Fruit fly (Drosophila melanogaster) whole organism, embryonic: ENCODE data around the gene slpr.

Experiments
- BEAF-32 ChIP-seq: fragments of 200-800 bp; sonication (Bioruptor generic); optimal IDR thresholded peaks from 3 replicates; lab custom pipeline; 2017; ENCODE audit warnings: missing biosample characterization, missing genetic modification characterization, mild to moderate bottlenecking, moderate library complexity, missing genetic modification reagents
- CG10267 ChIP-seq: fragments of 200-800 bp; sonication (Bioruptor generic); optimal IDR thresholded peaks from 2 replicates; lab custom pipeline; 2018; ENCODE audit warnings: missing biosample characterization, mild to moderate bottlenecking, missing genetic modification characterization, moderate library complexity
- CG10462 ChIP-seq: fragments of 200-800 bp; sonication (Bioruptor generic); optimal IDR thresholded peaks from 2 replicates; lab custom pipeline; 2016; ENCODE audit warnings: missing biosample characterization, missing genetic modification characterization
- CG11723 ChIP-seq: fragments of 200-800 bp; sonication (Bioruptor generic); optimal IDR thresholded peaks from 2 replicates; lab custom pipeline; 2017; ENCODE audit warnings: missing biosample characterization, mild to moderate bottlenecking, missing genetic modification characterization
- CG12942 ChIP-seq: fragments of 200-800 bp; sonication (Bioruptor generic); optimal IDR thresholded peaks from 3 replicates; lab custom pipeline; 2016; ENCODE audit warnings: missing biosample characterization, missing genetic modification characterization
- CG14050 ChIP-seq: fragments of 200-800 bp; sonication (Bioruptor generic); IDR thresholded peaks from 3 replicates; pipeline ENCODE4 v1.3.6; 2022; ENCODE audit warnings: missing biosample characterization, missing genetic modification characterization
- CG1529 ChIP-seq: fragments of 200-800 bp; sonication (Bioruptor generic); optimal IDR thresholded peaks from 3 replicates; lab custom pipeline; 2018; ENCODE audit warnings: missing biosample characterization, missing genetic modification characterization
- CG2199 ChIP-seq: fragments of 200-800 bp; sonication (Bioruptor generic); IDR thresholded peaks from 3 replicates; pipeline ENCODE4 v1.3.6; 2022; ENCODE audit warnings: missing biosample characterization, missing genetic modification characterization
- CG2202 ChIP-seq: fragments of 200-800 bp; sonication (Bioruptor generic); optimal IDR thresholded peaks from 2 replicates; lab custom pipeline; 2018; ENCODE audit warnings: missing biosample characterization, mild to moderate bottlenecking, missing genetic modification characterization
- CG2875 ChIP-seq: fragments of 200-800 bp; sonication (Bioruptor generic); optimal IDR thresholded peaks from 2 replicates; lab custom pipeline; 2017; ENCODE audit warnings: missing biosample characterization, mild to moderate bottlenecking, missing genetic modification characterization, missing genetic modification reagents
- CG31388 ChIP-seq: fragments of 200-800 bp; sonication (Bioruptor generic); optimal IDR thresholded peaks from 2 replicates; lab custom pipeline; 2016; ENCODE audit warnings: missing biosample characterization, missing genetic modification characterization
- CG32767 ChIP-seq: fragments of 200-800 bp; sonication (Bioruptor generic); IDR thresholded peaks from 2 replicates; pipeline ENCODE4 v1.3.6; 2022; ENCODE audit warnings: missing biosample characterization, missing genetic modification characterization
- CG33213 ChIP-seq: fragments of 200-800 bp; sonication (Bioruptor generic); optimal IDR thresholded peaks from 3 replicates; lab custom pipeline; 2016; ENCODE audit warnings: missing biosample characterization, missing genetic modification characterization
- CG34376 ChIP-seq: fragments of 200-800 bp; sonication (Bioruptor generic); optimal IDR thresholded peaks from 2 replicates; lab custom pipeline; 2018; ENCODE audit warnings: missing biosample characterization, mild to moderate bottlenecking, missing genetic modification characterization
- CG3995 ChIP-seq: fragments of 200-800 bp; sonication (Bioruptor generic); optimal IDR thresholded peaks from 3 replicates; lab custom pipeline; 2016; ENCODE audit warnings: missing biosample characterization, missing genetic modification characterization
- CG4617 ChIP-seq: fragments of 200-800 bp; sonication (Bioruptor generic); optimal IDR thresholded peaks from 3 replicates; lab custom pipeline; 2016; ENCODE audit warnings: missing biosample characterization, missing genetic modification characterization, borderline replicate concordance
- CG6175 ChIP-seq: fragments of 200-800 bp; sonication (Bioruptor generic); IDR thresholded peaks from 3 replicates; pipeline ENCODE4 v1.3.6; 2022; ENCODE audit warnings: missing biosample characterization, missing genetic modification characterization
- CG8388 ChIP-seq: fragments of 200-800 bp; sonication (Bioruptor generic); optimal IDR thresholded peaks from 2 replicates; lab custom pipeline; 2019; ENCODE audit warnings: missing biosample characterization, mild to moderate bottlenecking, missing genetic modification characterization, moderate library complexity
- CG9215 ChIP-seq: fragments of 200-800 bp; sonication (Bioruptor generic); IDR thresholded peaks from 2 replicates; pipeline ENCODE4 v1.3.6; 2022; ENCODE audit warnings: missing biosample characterization, missing genetic modification characterization
- CG9609 ChIP-seq: fragments of 200-800 bp; sonication (Bioruptor generic); optimal IDR thresholded peaks from 3 replicates; lab custom pipeline; 2016; ENCODE audit warnings: missing biosample characterization, missing genetic modification characterization
- CTCF ChIP-seq: fragments of 200-800 bp; sonication (Bioruptor generic); optimal IDR thresholded peaks from 2 replicates; lab custom pipeline; 2017; ENCODE audit warnings: missing biosample characterization, mild to moderate bottlenecking, missing genetic modification characterization, moderate library complexity
- D ChIP-seq, 2 experiments: fragments of 200-800 bp in 1 of 2; fragments of >200 bp in 1 of 2; sonication (Bioruptor generic) in 1 of 2; optimal IDR thresholded peaks; 2 replicates in 1 of 2; 3 replicates in 1 of 2; lab custom pipeline; 2017; ENCODE audit warnings: mild to moderate bottlenecking in 1 of 2, missing biosample characterization in 1 of 2, missing genetic modification characterization in 1 of 2, missing genetic modification reagents in 1 of 2
- Dll ChIP-seq: fragments of 200-800 bp; sonication (Bioruptor generic); IDR thresholded peaks from 4 replicates; pipeline ENCODE4 v1.3.6; 2022; ENCODE audit warnings: missing biosample characterization, missing genetic modification characterization; ENCODE audit not compliant: partially characterized antibody
- Dp ChIP-seq: fragments of 200-800 bp; sonication (Bioruptor generic); optimal IDR thresholded peaks from 2 replicates; lab custom pipeline; 2018; ENCODE audit warnings: missing biosample characterization, mild to moderate bottlenecking, missing genetic modification characterization, moderate library complexity
- Dref ChIP-seq: fragments of 200-800 bp; sonication (Bioruptor generic); IDR thresholded peaks from 2 replicates; pipeline ENCODE4 v1.3.6; 2022; ENCODE audit warnings: missing biosample characterization, missing genetic modification characterization
- E2f2 ChIP-seq: fragments of 200-800 bp; sonication (Bioruptor generic); IDR thresholded peaks from 2 replicates; pipeline ENCODE4 v1.3.6; 2022; ENCODE audit warnings: missing biosample characterization, missing genetic modification characterization
- Fer3 ChIP-seq: fragments of 200-800 bp; sonication (Bioruptor generic); optimal IDR thresholded peaks from 2 replicates; lab custom pipeline; 2018; ENCODE audit warnings: missing biosample characterization, mild to moderate bottlenecking, missing genetic modification characterization, moderate library complexity
- HLH4C ChIP-seq: fragments of 200-800 bp; sonication (Bioruptor generic); IDR thresholded peaks from 3 replicates; pipeline ENCODE4 v1.3.6; 2022; ENCODE audit warnings: missing biosample characterization, missing genetic modification characterization; ENCODE audit not compliant: partially characterized antibody
- Med ChIP-seq: fragments of 200-800 bp; sonication (Bioruptor generic); peaks from one replicate; lab custom pipeline; 2016; ENCODE audit warnings: missing biosample characterization, missing genetic modification characterization, mild to moderate bottlenecking, inconsistent platforms, moderate library complexity
- Mes4 ChIP-seq: fragments of 200-800 bp; sonication (Bioruptor generic); optimal IDR thresholded peaks from 2 replicates; lab custom pipeline; 2016; ENCODE audit warnings: missing biosample characterization, missing genetic modification characterization
- Neu2 ChIP-seq: fragments of 200-800 bp; sonication (Bioruptor generic); optimal IDR thresholded peaks from 3 replicates; lab custom pipeline; 2016; ENCODE audit warnings: missing biosample characterization, missing genetic modification characterization, borderline replicate concordance
- Optix ChIP-seq: fragments of 200-800 bp; sonication (Bioruptor generic); IDR thresholded peaks from 3 replicates; pipeline ENCODE4 v1.3.6; 2022; ENCODE audit warnings: missing biosample characterization, missing genetic modification characterization
- Vsx1 ChIP-seq: fragments of 200-800 bp; sonication (Bioruptor generic); optimal IDR thresholded peaks from 2 replicates; lab custom pipeline; 2017; ENCODE audit warnings: missing biosample characterization, mild to moderate bottlenecking, missing genetic modification characterization, missing genetic modification reagents
- amos ChIP-seq: fragments of 200-800 bp; sonication (Bioruptor generic); IDR thresholded peaks from 2 replicates; pipeline ENCODE4 v1.3.6; 2022; ENCODE audit warnings: missing biosample characterization, missing genetic modification characterization; ENCODE audit not compliant: partially characterized antibody
- ash1 ChIP-seq: fragments of 200-800 bp; sonication (Bioruptor generic); optimal IDR thresholded peaks from 2 replicates; lab custom pipeline; 2018; ENCODE audit warnings: missing biosample characterization, mild to moderate bottlenecking, missing genetic modification characterization
- crol ChIP-seq: fragments of 200-800 bp; sonication (Bioruptor generic); IDR thresholded peaks from 2 replicates; pipeline ENCODE4 v1.3.6; 2022; ENCODE audit warnings: missing biosample characterization, missing genetic modification characterization
- disco-r ChIP-seq: fragments of 200-800 bp; sonication (Bioruptor generic); optimal IDR thresholded peaks from 2 replicates; lab custom pipeline; 2016; ENCODE audit warnings: missing biosample characterization, missing genetic modification characterization
- dmrt11E ChIP-seq: fragments of 200-800 bp; sonication (Bioruptor generic); optimal IDR thresholded peaks from 3 replicates; lab custom pipeline; 2018; ENCODE audit warnings: missing biosample characterization, mild to moderate bottlenecking, missing genetic modification characterization, moderate library complexity
- dysf ChIP-seq: fragments of 200-800 bp; sonication (Bioruptor generic); IDR thresholded peaks from 3 replicates; pipeline ENCODE4 v1.3.6; 2022; ENCODE audit warnings: missing biosample characterization, missing genetic modification characterization
- gro ChIP-seq: fragments of 200-800 bp; sonication (Bioruptor generic); optimal IDR thresholded peaks from 2 replicates; lab custom pipeline; 2016; ENCODE audit warnings: missing biosample characterization, missing genetic modification characterization
- inv ChIP-seq: fragments of 200-800 bp; sonication (Bioruptor generic); IDR thresholded peaks from 2 replicates; pipeline ENCODE4 v1.3.6; 2022; ENCODE audit warnings: missing biosample characterization, missing genetic modification characterization; ENCODE audit not compliant: partially characterized antibody
- jigr1 ChIP-seq: fragments of 200-800 bp; sonication (Bioruptor generic); IDR thresholded peaks from 3 replicates; pipeline ENCODE4 v1.3.6; 2022; ENCODE audit warnings: missing biosample characterization, missing genetic modification characterization
- klu ChIP-seq: fragments of 200-800 bp; sonication (Bioruptor generic); IDR thresholded peaks from 2 replicates; pipeline ENCODE4 v1.3.6; 2022; ENCODE audit warnings: missing biosample characterization, missing genetic modification characterization
- lola ChIP-seq, 3 experiments: fragments of >200 bp in 2 of 3; fragments of 200-800 bp in 1 of 3; sonication (Bioruptor generic) in 1 of 3; optimal IDR thresholded peaks; 2 replicates each; lab custom pipeline; 2017 to 2019; ENCODE audit warnings: missing biosample characterization in 3 of 3, missing genetic modification characterization in 3 of 3, mild to moderate bottlenecking in 1 of 3, moderate library complexity in 1 of 3
- onecut ChIP-seq: fragments of 200-800 bp; sonication (Bioruptor generic); IDR thresholded peaks from 2 replicates; pipeline ENCODE4 v1.3.6; 2022; ENCODE audit warnings: missing biosample characterization, missing genetic modification characterization
- pzg ChIP-seq: fragments of 200-800 bp; sonication (Bioruptor generic); optimal IDR thresholded peaks from 3 replicates; lab custom pipeline; 2018; ENCODE audit warnings: missing biosample characterization, mild to moderate bottlenecking, missing genetic modification characterization, moderate library complexity
- sd ChIP-seq: fragments of 200-800 bp; sonication (Bioruptor generic); optimal IDR thresholded peaks from 3 replicates; lab custom pipeline; 2018; ENCODE audit warnings: missing biosample characterization, mild to moderate bottlenecking, missing genetic modification characterization, moderate library complexity
- sens ChIP-seq: fragments of 200-800 bp; sonication (Bioruptor generic); peaks from one replicate; lab custom pipeline; 2016; ENCODE audit warnings: missing biosample characterization, missing genetic modification characterization
- sens-2 ChIP-seq: fragments of 200-800 bp; sonication (Bioruptor generic); IDR thresholded peaks from 2 replicates; pipeline ENCODE4 v1.3.6; 2022; ENCODE audit warnings: missing biosample characterization, missing genetic modification characterization
- sim ChIP-seq: fragments of 200-800 bp; sonication (Bioruptor generic); IDR thresholded peaks from 2 replicates; pipeline ENCODE4 v1.3.6; 2022; ENCODE audit warnings: missing biosample characterization, missing genetic modification characterization

slpr gene

dm6 chrX:8152077-8152476 is 24.9 kb downstream of the slpr start, which contains the start of gene Gbeta5 (continued):
- TF ChIP-seq Vsx1 (no peak), CG10462 (GFP tag; lab: Kevin White, UChicago) (peak; percentile 17), Mes4 (GFP tag; lab: Kevin White, UChicago) (no peak), sd (tag; lab: Kevin White, UChicago) (no peak), dmrt11E (no peak), CG12942 (GFP tag; lab: Kevin White, UChicago) (no peak), disco-r (no peak), jigr1 (GFP tag; lab: Robert Waterston, UW) (no peak), onecut (GFP tag; lab: Robert Waterston, UW) (peak; percentile 53), Fer3 (tag; lab: Kevin White, UChicago) (no peak), CG32767 (GFP tag; lab: Robert Waterston, UW) (peak; percentile 70; the same call in 1 of the 2 replicates), dysf (GFP tag; lab: Robert Waterston, UW) (no peak), CG8388 (GFP tag; lab: Kevin White, UChicago) (no peak), sim (GFP tag; lab: Robert Waterston, UW) (no peak), sens (peak; percentile 15), CG3995 (no peak)
- TF ChIP-seq, all 482 proteins: peak for 10

DNA sequence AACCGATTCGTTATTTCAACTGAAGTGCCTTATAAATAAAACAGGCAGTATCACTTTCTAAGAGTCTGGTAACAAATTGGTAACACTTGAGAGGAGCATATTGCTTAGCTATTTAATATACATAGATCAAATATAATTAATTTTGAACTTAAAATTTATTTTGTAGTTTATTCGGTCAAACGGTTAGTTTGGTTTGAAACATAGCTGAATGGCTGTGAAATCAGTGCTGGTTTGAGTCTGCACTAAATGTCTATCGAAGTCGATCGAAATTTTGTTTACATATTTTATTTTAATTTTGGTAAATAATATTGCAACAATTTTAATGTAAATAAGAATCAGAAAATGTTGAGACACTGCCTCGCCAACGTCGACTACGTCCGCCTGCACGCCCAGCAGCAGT is 28.4 kb downstream of the slpr start, which contains the start of gene CG10959:
Gene CG10959, plus strand, starts transcription at position 228 of the 400 bp plus-strand sequence.
- TF ChIP-seq crol (GFP tag; lab: Robert Waterston, UW) (no peak), Dll (no peak), amos (GFP tag; lab: Robert Waterston, UW) (peak; percentile 32; the same call in 1 of the 2 replicates), CTCF (GFP tag; lab: Kevin White, UChicago) (peak; percentile 22), pzg (GFP tag; lab: Kevin White, UChicago) (peak; percentile 41), E2f2 (peak; percentile 70), Dp (GFP tag; lab: Kevin White, UChicago) (peak; percentile 55), CG1529 (GFP tag; lab: Kevin White, UChicago) (no peak), inv (GFP tag; lab: Robert Waterston, UW) (no peak), CG9215 (GFP tag; lab: Robert Waterston, UW) (no peak), CG2199 (GFP tag; lab: Robert Waterston, UW) (no peak), Optix (GFP tag; lab: Robert Waterston, UW) (no peak), CG34376 (no peak), CG6175 (GFP tag; lab: Robert Waterston, UW) (no peak), CG4617 (GFP tag; lab: Kevin White, UChicago) (peak; percentile 37), BEAF-32 (GFP tag; lab: Kevin White, UChicago) (peak; percentile 23), klu (GFP tag; lab: Robert Waterston, UW) (no peak), HLH4C (0 out of 3 replicates have a peak, but pooled peaks have one; percentile 34), CG11723 (GFP tag; lab: Kevin White, UChicago) (no peak), Med (GFP tag; lab: Kevin White, UChicago) (peak; percentile 0), CG2202 (tag; lab: Kevin White, UChicago) (no peak), jigr1 (GFP tag; lab: Robert Waterston, UW) (no peak), sd (tag; lab: Kevin White, UChicago) (no peak), D (optimal IDR thresholded peaks at IDR 0.05; lab: Kevin White, UChicago) (no peak), D (GFP tag; optimal IDR thresholded peaks at IDR 0.05; lab: Kevin White, UChicago) (no peak), gro (GFP tag; lab: Kevin White, UChicago) (no peak), sens-2 (GFP tag; lab: Robert Waterston, UW) (peak; percentile 51), CG9609 (GFP tag; lab: Kevin White, UChicago) (no peak), CG33213 (no peak), CG14050 (no peak), lola (GFP tag; optimal IDR thresholded peaks at IDR 0.05; lab: Kevin White, UChicago) (no peak), CG10267 (tag; lab: Kevin White, UChicago) (peak; percentile 31), CG31388 (GFP tag; lab: Kevin White, UChicago) (no peak), ash1 (GFP tag; lab: Kevin White, UChicago) (no peak), Dref (GFP tag; lab: Robert Waterston, UW) (peak; percentile 66), sens (peak; percentile 86), CG2875 (GFP tag; lab: Kevin White, UChicago) (no peak), Neu2 (no peak)
